Worm (Caenorhabditis elegans) whole organism, midembryonic: ENCODE results near the gene gid-2.

ENCODE experiments used
- T22C8.4 ChIP-seq: fragments of 200-800 bp; sonication (Bioruptor generic); IDR thresholded peaks from 2 replicates; pipeline ENCODE4 v1.3.6; 2022; ENCODE audit warnings: missing genetic modification characterization, missing compliant biosample characterization
- cog-1 ChIP-seq: sonication (generic microtip); optimal IDR thresholded peaks from 2 replicates; lab custom pipeline; 2016; ENCODE audit warnings: missing genetic modification characterization, missing compliant biosample characterization
- flt-1 ChIP-seq: fragments of 200-800 bp; sonication (Bioruptor generic); IDR thresholded peaks from 2 replicates; pipeline ENCODE4 v1.3.6; 2022; ENCODE audit warnings: missing genetic modification characterization, missing compliant biosample characterization
- klf-2 ChIP-seq: fragments of 200-800 bp; sonication (Bioruptor generic); conservative IDR thresholded peaks from 2 replicates; pipeline ENCODE4 v1.3.6; 2022; ENCODE audit warnings: missing genetic modification reagents, missing genetic modification characterization, missing compliant biosample characterization
- ref-1 ChIP-seq: fragments of 200-800 bp; sonication (Bioruptor generic); conservative IDR thresholded peaks from 2 replicates; pipeline ENCODE4 v1.3.6; 2022; ENCODE audit warnings: missing genetic modification reagents, missing genetic modification characterization, missing compliant biosample characterization
- tab-1 ChIP-seq: fragments of 200-800 bp; sonication (Bioruptor generic); IDR thresholded peaks from 2 replicates; pipeline ENCODE4 v1.3.6; 2022; ENCODE audit warnings: missing genetic modification characterization, missing compliant biosample characterization
- ztf-23 ChIP-seq: fragments of 200-800 bp; sonication (Bioruptor generic); IDR thresholded peaks from 2 replicates; pipeline ENCODE4 v1.3.6; 2022; ENCODE audit warnings: missing genetic modification reagents, missing genetic modification characterization, missing compliant biosample characterization
- ztf-29 ChIP-seq: fragments of 200-800 bp; sonication (Bioruptor generic); IDR thresholded peaks from 2 replicates; pipeline ENCODE4 v1.3.6; 2022; ENCODE audit warnings: missing genetic modification reagents, missing genetic modification characterization, missing compliant biosample characterization

DNA sequence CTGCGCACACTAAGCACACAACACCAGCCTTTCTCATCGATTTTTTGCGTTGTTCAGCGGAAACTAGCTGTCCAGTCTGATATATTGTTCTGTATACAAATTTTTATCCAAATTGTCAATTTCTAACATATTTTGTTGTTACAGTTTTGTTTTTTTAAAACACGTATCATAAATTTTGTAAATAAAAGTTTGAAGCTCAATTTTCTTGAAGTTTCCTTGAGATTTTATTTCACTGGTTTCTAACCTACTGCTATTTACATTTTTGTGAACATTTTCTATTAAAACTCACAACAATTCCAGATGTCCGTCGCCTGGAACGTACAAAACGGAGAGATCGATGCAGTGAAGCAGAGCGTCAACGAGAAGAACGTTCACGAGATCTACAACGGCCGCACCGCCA lies 31.6 kb downstream of the gid-2 start, which contains the start of gene mtpn-1:
- TF ChIP-seq T22C8.4: no peak
- no peak for TF ChIP-seq cog-1 (tag; lab: Kevin White, UChicago)
- TF ChIP-seq klf-2 (GFP tag; lab: Robert Waterston, UW): no peak
- TF ChIP-seq tab-1 (GFP tag; lab: Robert Waterston, UW): no peak
- no peak for TF ChIP-seq flt-1 (GFP tag; lab: Robert Waterston, UW)
- no peak for TF ChIP-seq ztf-23 (GFP tag; lab: Robert Waterston, UW)
- TF ChIP-seq ref-1 (GFP tag; lab: Robert Waterston, UW): no peak
- TF ChIP-seq ztf-29 (GFP tag; lab: Robert Waterston, UW): no peak
